Fruit fly (Drosophila melanogaster) whole organism, adult: ENCODE data around the gene Smox.

Experiments
- CG14711 ChIP-seq: fragments of 200-800 bp; sonication (Bioruptor generic); optimal IDR thresholded peaks from 2 replicates; lab custom pipeline; 2018; ENCODE audit warnings: missing biosample characterization, mild to moderate bottlenecking, missing genetic modification characterization, moderate library complexity
- Clk ChIP-seq: fragments of 200-800 bp; sonication (Bioruptor generic); optimal IDR thresholded peaks from 2 replicates; lab custom pipeline; 2017; ENCODE audit warnings: missing biosample characterization, missing genetic modification characterization
- Crg-1 ChIP-seq: fragments of 200-800 bp; sonication (Bioruptor generic); optimal IDR thresholded peaks from 2 replicates; lab custom pipeline; 2016; ENCODE audit warnings: missing biosample characterization, missing genetic modification characterization
- bab1 ChIP-seq: fragments of 200-800 bp; sonication (Bioruptor generic); optimal IDR thresholded peaks from 3 replicates; lab custom pipeline; 2019; ENCODE audit warnings: missing biosample characterization, mild to moderate bottlenecking, missing genetic modification characterization, moderate library complexity
- cic ChIP-seq: fragments of 200-800 bp; sonication (Bioruptor generic); optimal IDR thresholded peaks from 2 replicates; lab custom pipeline; 2017; ENCODE audit warnings: missing biosample characterization, mild to moderate bottlenecking, missing genetic modification characterization, moderate library complexity

dm6 chrX:8163452-8163851 lies 21.4 kb upstream of the Smox start:
- no peak for TF ChIP-seq CG14711 (tag; lab: Kevin White, UChicago)
- no peak for TF ChIP-seq cic (GFP tag; lab: Kevin White, UChicago)
- TF ChIP-seq bab1 (GFP tag; lab: Kevin White, UChicago) = no peak
- no peak for TF ChIP-seq Crg-1 (GFP tag; lab: Kevin White, UChicago)
- no peak for TF ChIP-seq Clk (GFP tag; lab: Kevin White, UChicago)
